Worm (Caenorhabditis elegans) whole organism, midembryonic: ENCODE data around the gene F35D2.3.

Source experiments
- med-1 ChIP-seq: sonication (generic microtip); optimal IDR thresholded peaks from 2 replicates; lab custom pipeline; 2017; ENCODE audit warnings: missing genetic modification characterization, mild to moderate bottlenecking, missing compliant biosample characterization, antibody characterized with exemption, missing genetic modification reagents; ENCODE audit not compliant: insufficient read depth
- ref-1 ChIP-seq: fragments of 200-800 bp; sonication (Bioruptor generic); conservative IDR thresholded peaks from 2 replicates; pipeline ENCODE4 v1.3.6; 2022; ENCODE audit warnings: missing genetic modification reagents, missing genetic modification characterization, missing compliant biosample characterization
- ztf-29 ChIP-seq: fragments of 200-800 bp; sonication (Bioruptor generic); IDR thresholded peaks from 2 replicates; pipeline ENCODE4 v1.3.6; 2022; ENCODE audit warnings: missing genetic modification reagents, missing genetic modification characterization, missing compliant biosample characterization

DNA sequence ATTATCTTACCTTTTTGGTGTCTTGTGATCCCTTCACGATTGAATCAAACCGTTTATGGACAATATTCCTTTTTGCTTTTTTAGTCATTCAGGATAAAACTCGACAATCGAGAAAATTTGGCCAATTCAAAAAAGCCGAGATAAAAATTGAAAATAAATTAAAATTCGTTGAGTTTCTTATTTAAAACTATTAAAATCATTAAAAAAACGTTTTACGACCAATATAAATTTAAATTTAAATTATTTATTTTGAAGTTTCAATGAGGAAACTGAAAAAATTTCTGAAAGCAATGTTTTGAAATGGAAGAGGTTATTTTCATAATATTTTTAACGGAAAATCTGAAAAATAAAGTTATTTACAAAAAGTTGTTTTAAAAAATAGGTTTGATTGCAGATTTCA lies 47.1 kb upstream of the F35D2.3 start, which contains the start of gene ZK1290.15:
- no peak for TF ChIP-seq med-1
- no peak for TF ChIP-seq ref-1 (GFP tag; lab: Robert Waterston, UW)
- no peak for TF ChIP-seq ztf-29 (GFP tag; lab: Robert Waterston, UW)
